Worm (Caenorhabditis elegans) whole organism, L2 larva: ENCODE data around the gene C18C4.7.
A peak's percentile ranks its signal among the peaks of the same experiment; 100 is the strongest.

Experiments used
- C34F6.9 ChIP-seq: fragments of 150-350 bp; optimal IDR thresholded peaks from 2 replicates; lab custom pipeline; 2014; ENCODE audit warnings: missing biosample characterization, missing genetic modification characterization
- F13H6.1 ChIP-seq: sonication (generic microtip); optimal IDR thresholded peaks from 2 replicates; lab custom pipeline; 2016; ENCODE audit warnings: missing genetic modification characterization, missing compliant biosample characterization
- R02D3.7 ChIP-seq: fragments of 150-350 bp; optimal IDR thresholded peaks from 2 replicates; lab custom pipeline; 2014; ENCODE audit warnings: missing biosample characterization, missing genetic modification characterization
- ZK546.5 ChIP-seq: sonication (generic microtip); optimal IDR thresholded peaks from 2 replicates; lab custom pipeline; 2017; ENCODE audit warnings: missing biosample characterization, missing genetic modification characterization
- aly-2 ChIP-seq: fragments of 150-350 bp; optimal IDR thresholded peaks from 2 replicates; lab custom pipeline; 2014; ENCODE audit warnings: missing biosample characterization, missing genetic modification characterization
- ama-1 ChIP-seq: fragments of 150-350 bp; optimal IDR thresholded peaks from 2 replicates; lab custom pipeline; 2018; ENCODE audit warnings: inconsistent platforms
- blmp-1 ChIP-seq: sonication (generic microtip); optimal IDR thresholded peaks from 2 replicates; lab custom pipeline; 2017; ENCODE audit warnings: missing genetic modification characterization, mild to moderate bottlenecking, missing compliant biosample characterization, antibody characterized with exemption, moderate library complexity; ENCODE audit not compliant: insufficient read depth
- ceh-16 ChIP-seq: fragments of 150-350 bp; optimal IDR thresholded peaks from 2 replicates; lab custom pipeline; 2014; ENCODE audit warnings: missing biosample characterization, missing genetic modification characterization
- ceh-82 ChIP-seq: fragments of 150-350 bp; optimal IDR thresholded peaks from 2 replicates; lab custom pipeline; 2014; ENCODE audit warnings: missing biosample characterization, missing genetic modification characterization
- crh-2 ChIP-seq: sonication (generic microtip); optimal IDR thresholded peaks from 2 replicates; lab custom pipeline; 2017; ENCODE audit warnings: missing biosample characterization, missing genetic modification characterization
- dmd-4 ChIP-seq: sonication (generic microtip); optimal IDR thresholded peaks from 2 replicates; lab custom pipeline; 2017; ENCODE audit warnings: missing biosample characterization, missing genetic modification characterization
- egl-27 ChIP-seq: sonication (generic microtip); optimal IDR thresholded peaks from 3 replicates; lab custom pipeline; 2017; ENCODE audit warnings: missing biosample characterization, missing genetic modification reagents, missing genetic modification characterization
- elt-1 ChIP-seq: fragments of 150-350 bp; optimal IDR thresholded peaks from 2 replicates; lab custom pipeline; 2014; ENCODE audit warnings: missing biosample characterization, missing genetic modification characterization
- elt-3 ChIP-seq: sonication (generic microtip); optimal IDR thresholded peaks from 2 replicates; lab custom pipeline; 2017; ENCODE audit warnings: missing biosample characterization, missing genetic modification characterization
- fos-1 ChIP-seq: fragments of 150-350 bp; optimal IDR thresholded peaks from 2 replicates; lab custom pipeline; 2014; ENCODE audit warnings: missing biosample characterization, missing genetic modification characterization
- gmeb-1 ChIP-seq: fragments of 150-350 bp; optimal IDR thresholded peaks from 2 replicates; lab custom pipeline; 2014; ENCODE audit warnings: missing biosample characterization, missing genetic modification characterization
- lin-11 ChIP-seq: fragments of 150-350 bp; sonication (generic microtip); optimal IDR thresholded peaks from 2 replicates; lab custom pipeline; 2014; ENCODE audit warnings: missing biosample characterization, missing genetic modification characterization, inconsistent platforms, mixed read lengths
- lin-13 ChIP-seq: fragments of 150-350 bp; optimal IDR thresholded peaks from 2 replicates; lab custom pipeline; 2014; ENCODE audit warnings: missing biosample characterization, missing genetic modification reagents, missing genetic modification characterization
- lin-39 ChIP-seq: fragments of 150-350 bp; optimal IDR thresholded peaks from 2 replicates; lab custom pipeline; 2014; ENCODE audit warnings: missing biosample characterization, missing genetic modification reagents, missing genetic modification characterization
- lsy-2 ChIP-seq, 2 experiments: fragments of 150-350 bp in 1 of 2; sonication (generic microtip) in 1 of 2; optimal IDR thresholded peaks; 2 replicates each; lab custom pipeline; 2014 to 2017; ENCODE audit warnings: missing biosample characterization in 2 of 2, missing genetic modification characterization in 2 of 2
- mab-5 ChIP-seq: fragments of 150-350 bp; optimal IDR thresholded peaks from 2 replicates; lab custom pipeline; 2014; ENCODE audit warnings: missing biosample characterization, missing genetic modification characterization
- mbf-1 ChIP-seq: sonication (generic microtip); optimal IDR thresholded peaks from 2 replicates; lab custom pipeline; 2017; ENCODE audit warnings: missing biosample characterization, missing genetic modification characterization
- mdl-1 ChIP-seq, 2 experiments: fragments of 150-350 bp in 1 of 2; sonication (generic microtip) in 1 of 2; optimal IDR thresholded peaks; 2 replicates each; lab custom pipeline; 2017; ENCODE audit warnings: missing biosample characterization in 2 of 2, missing genetic modification characterization in 2 of 2
- nhr-10 ChIP-seq: sonication (generic microtip); optimal IDR thresholded peaks from 2 replicates; lab custom pipeline; 2017; ENCODE audit warnings: missing biosample characterization, missing genetic modification characterization
- nhr-12 ChIP-seq: fragments of 150-350 bp; optimal IDR thresholded peaks from 2 replicates; lab custom pipeline; 2014; ENCODE audit warnings: missing biosample characterization, missing genetic modification characterization
- nhr-129 ChIP-seq: fragments of 150-350 bp; optimal IDR thresholded peaks from 2 replicates; lab custom pipeline; 2014; ENCODE audit warnings: missing biosample characterization, missing genetic modification characterization
- nhr-21 ChIP-seq: fragments of 150-350 bp; optimal IDR thresholded peaks from 2 replicates; lab custom pipeline; 2014; ENCODE audit warnings: missing biosample characterization, missing genetic modification characterization
- nhr-23 ChIP-seq: fragments of 150-350 bp; optimal IDR thresholded peaks from 2 replicates; lab custom pipeline; 2014; ENCODE audit warnings: missing biosample characterization, missing genetic modification reagents, missing genetic modification characterization
- nhr-237 ChIP-seq: fragments of 150-350 bp; optimal IDR thresholded peaks from 2 replicates; lab custom pipeline; 2014; ENCODE audit warnings: missing biosample characterization, missing genetic modification characterization
- nhr-25 ChIP-seq: fragments of 150-350 bp; sonication (generic microtip); optimal IDR thresholded peaks from 3 replicates; lab custom pipeline; 2014; ENCODE audit warnings: missing biosample characterization, missing genetic modification characterization
- nhr-6 ChIP-seq: fragments of 150-350 bp; optimal IDR thresholded peaks from 2 replicates; lab custom pipeline; 2014; ENCODE audit warnings: missing biosample characterization, missing genetic modification characterization
- nhr-77 ChIP-seq: fragments of 150-350 bp; optimal IDR thresholded peaks from 2 replicates; lab custom pipeline; 2014; ENCODE audit warnings: missing biosample characterization, missing genetic modification characterization
- peb-1 ChIP-seq: fragments of 150-350 bp; optimal IDR thresholded peaks from 2 replicates; lab custom pipeline; 2014; ENCODE audit warnings: missing biosample characterization, missing genetic modification characterization
- skn-1 ChIP-seq: sonication (generic microtip); optimal IDR thresholded peaks from 2 replicates; lab custom pipeline; 2017; ENCODE audit warnings: missing biosample characterization, missing genetic modification characterization
- sma-3 ChIP-seq: sonication (generic microtip); optimal IDR thresholded peaks from 2 replicates; lab custom pipeline; 2016; ENCODE audit warnings: missing genetic modification reagents, missing genetic modification characterization, missing compliant biosample characterization
- sma-9 ChIP-seq, 2 experiments: fragments of 150-350 bp in 1 of 2; sonication (generic microtip) in 1 of 2; optimal IDR thresholded peaks; 2 replicates each; lab custom pipeline; 2014 to 2016; ENCODE audit warnings: missing genetic modification characterization in 2 of 2, mild to moderate bottlenecking in 1 of 2, missing biosample characterization in 1 of 2, missing compliant biosample characterization in 1 of 2, missing genetic modification reagents in 1 of 2, moderate library complexity in 1 of 2
- snpc-4 ChIP-seq: fragments of 150-350 bp; optimal IDR thresholded peaks from 2 replicates; lab custom pipeline; 2014; ENCODE audit warnings: missing biosample characterization, missing genetic modification characterization
- unc-39 ChIP-seq: fragments of 150-350 bp; optimal IDR thresholded peaks from 2 replicates; lab custom pipeline; 2014; ENCODE audit warnings: missing biosample characterization, missing genetic modification characterization
- unc-55 ChIP-seq: fragments of 150-350 bp; sonication (generic microtip); optimal IDR thresholded peaks from 3 replicates; lab custom pipeline; 2014; ENCODE audit warnings: missing biosample characterization, missing genetic modification reagents, missing genetic modification characterization
- unc-62 ChIP-seq: fragments of 150-350 bp; optimal IDR thresholded peaks from 2 replicates; lab custom pipeline; 2014; ENCODE audit warnings: missing biosample characterization, missing genetic modification reagents, missing genetic modification characterization
- zag-1 ChIP-seq: fragments of 150-350 bp; optimal IDR thresholded peaks from 2 replicates; lab custom pipeline; 2014; ENCODE audit warnings: missing biosample characterization, missing genetic modification characterization
- ztf-1 ChIP-seq: fragments of 200-800 bp; sonication (Bioruptor generic); conservative IDR thresholded peaks from 2 replicates; pipeline ENCODE4 v1.3.6; 2022; ENCODE audit warnings: missing genetic modification characterization, missing compliant biosample characterization
- ztf-11 ChIP-seq: sonication (generic microtip); optimal IDR thresholded peaks from 2 replicates; lab custom pipeline; 2017; ENCODE audit warnings: missing biosample characterization, missing genetic modification characterization

Gene C18C4.7

DNA sequence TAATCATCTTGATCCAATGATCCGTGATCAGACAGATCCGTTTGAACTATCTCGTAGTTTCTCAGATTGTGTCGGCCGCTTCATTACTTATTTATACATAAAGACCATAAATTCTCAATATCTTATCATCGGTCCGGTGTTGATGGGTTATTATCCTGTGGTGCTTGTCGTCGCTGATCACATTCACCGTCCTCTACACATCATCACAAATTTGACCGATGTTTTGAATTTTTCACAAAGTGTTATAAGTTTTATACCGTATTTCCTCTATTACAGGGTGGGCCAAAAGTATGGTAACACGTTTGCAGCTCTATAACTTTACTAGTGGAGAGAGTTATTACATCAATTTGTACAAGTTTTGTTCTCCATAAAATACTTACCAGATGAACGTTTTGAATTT is 20.9 kb upstream of the C18C4.7 start:
- TF ChIP-seq nhr-6 (tag; lab: Kevin White, UChicago) = no peak
- no peak for TF ChIP-seq nhr-237
- TF ChIP-seq mdl-1 (tag; optimal IDR thresholded peaks at IDR 0.05; lab: Kevin White, UChicago) = no peak
- TF ChIP-seq unc-62 (GFP tag; lab: Kevin White, UChicago) = no peak
- no peak for TF ChIP-seq ama-1 (lab: Kevin White, UChicago)
- no peak for TF ChIP-seq ztf-11 (tag; lab: Kevin White, UChicago)
- TF ChIP-seq nhr-77 (tag; lab: Kevin White, UChicago) = no peak
- TF ChIP-seq mab-5 (tag; lab: Kevin White, UChicago) = no peak
- no peak for TF ChIP-seq dmd-4 (tag; lab: Kevin White, UChicago)
- TF ChIP-seq ztf-1 (GFP tag; lab: Robert Waterston, UW) = no peak
- no peak for TF ChIP-seq aly-2
- no peak for TF ChIP-seq nhr-21

- TF ChIP-seq nhr-21 (peak; percentile 6), unc-55 (GFP tag; lab: Kevin White, UChicago) (no peak), lin-13 (GFP tag; lab: Kevin White, UChicago) (no peak), lin-11 (tag; lab: Kevin White, UChicago) (no peak), egl-27 (no peak), nhr-129 (tag; lab: Kevin White, UChicago) (peak; percentile 90), lsy-2 (tag; optimal IDR thresholded peaks at IDR 0.05; lab: Kevin White, UChicago) (peak in 1 of 2 experiments; percentile 24), nhr-25 (tag; lab: Kevin White, UChicago) (no peak), lin-39 (tag; lab: Kevin White, UChicago) (no peak), blmp-1 (no peak), nhr-12 (no peak), peb-1 (tag; lab: Kevin White, UChicago) (no peak), snpc-4 (peak; percentile 95), C34F6.9 (no peak)
Measured at ce11 chrV:5587042-5587441, 20.0 kb upstream of the C18C4.7 start.

DNA sequence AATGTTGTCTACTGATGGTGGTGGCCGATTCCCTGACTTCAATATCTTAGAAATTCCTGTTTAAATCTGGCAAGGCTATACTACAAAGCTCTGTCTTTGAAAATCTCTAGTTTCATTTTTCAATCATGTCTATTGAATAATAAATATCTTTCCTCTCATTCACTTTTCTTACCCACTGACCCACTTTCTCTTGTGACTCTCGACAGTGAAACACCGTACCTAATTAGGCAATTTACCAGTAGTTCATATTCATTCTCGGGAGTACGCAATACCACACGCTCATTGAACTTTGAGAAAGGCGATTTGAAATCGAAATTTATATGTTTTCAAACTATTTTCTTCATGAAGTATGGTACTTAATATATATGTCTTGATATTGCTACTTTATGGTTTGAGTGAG is 17.8 kb upstream of the C18C4.7 start, which contains the start of gene CD4.11:
Gene CD4.11, plus strand, starts transcription at position 301 of the 400 bp plus-strand sequence.
- TF ChIP-seq unc-55 (GFP tag; lab: Kevin White, UChicago) = no peak
- TF ChIP-seq sma-3 = no peak
- no peak for TF ChIP-seq nhr-25 (tag; lab: Kevin White, UChicago)

DNA sequence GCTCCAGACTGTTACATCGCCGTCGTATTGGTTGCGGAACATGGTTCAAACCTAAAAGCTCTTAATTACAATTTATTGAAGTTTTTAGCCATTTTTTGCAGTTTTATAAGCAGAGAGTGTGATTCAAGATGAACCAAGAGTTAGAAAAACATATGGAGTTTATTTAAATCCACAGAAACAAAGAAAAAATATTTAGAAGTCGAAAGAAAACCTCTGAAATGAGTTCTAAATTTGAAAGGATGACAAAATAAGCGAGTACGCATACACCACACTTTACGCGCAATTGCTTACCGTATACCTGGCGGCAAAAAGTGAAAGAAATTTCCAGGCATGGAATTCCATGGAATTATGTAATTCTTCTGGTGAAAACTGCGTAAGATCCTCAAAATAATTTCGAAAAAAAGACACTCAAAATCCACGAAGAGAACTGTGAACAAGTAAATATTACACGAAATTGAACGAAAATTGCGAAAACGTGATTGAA is 17.3 kb upstream of the C18C4.7 start, which contains the start of gene pas-6:
Gene pas-6, minus strand, starts transcription at position 51 of the 484 bp plus-strand sequence.
- TF ChIP-seq ceh-82 = no peak
- peak; percentile 88 to 98 for TF ChIP-seq lsy-2 (tag; optimal IDR thresholded peaks at IDR 0.05; lab: Kevin White, UChicago)
- TF ChIP-seq skn-1 = peak; percentile 64
- no peak for TF ChIP-seq ama-1 (lab: Kevin White, UChicago)
- no peak for TF ChIP-seq mbf-1
- no peak for TF ChIP-seq egl-27
- peak; percentile 1 for TF ChIP-seq crh-2 (tag; lab: Kevin White, UChicago)
- TF ChIP-seq unc-62 (GFP tag; lab: Kevin White, UChicago) = no peak
- TF ChIP-seq elt-1 (tag; lab: Kevin White, UChicago) = no peak
- TF ChIP-seq nhr-129 (tag; lab: Kevin White, UChicago) = peak; percentile 62
- no peak for TF ChIP-seq nhr-21
- TF ChIP-seq unc-39 (tag; lab: Kevin White, UChicago) = no peak
- TF ChIP-seq peb-1 (tag; lab: Kevin White, UChicago) = no peak
- peak; percentile 62 for TF ChIP-seq unc-55 (GFP tag; lab: Kevin White, UChicago)
- TF ChIP-seq F13H6.1 (tag; lab: Kevin White, UChicago) = no peak
- TF ChIP-seq nhr-23 (tag; lab: Kevin White, UChicago) = no peak
- peak; percentile 49 for TF ChIP-seq C34F6.9
- TF ChIP-seq ZK546.5 (tag; lab: Kevin White, UChicago) = no peak
- TF ChIP-seq nhr-237 = no peak
- no peak for TF ChIP-seq nhr-12
- peak; percentile 2 for TF ChIP-seq gmeb-1

DNA sequence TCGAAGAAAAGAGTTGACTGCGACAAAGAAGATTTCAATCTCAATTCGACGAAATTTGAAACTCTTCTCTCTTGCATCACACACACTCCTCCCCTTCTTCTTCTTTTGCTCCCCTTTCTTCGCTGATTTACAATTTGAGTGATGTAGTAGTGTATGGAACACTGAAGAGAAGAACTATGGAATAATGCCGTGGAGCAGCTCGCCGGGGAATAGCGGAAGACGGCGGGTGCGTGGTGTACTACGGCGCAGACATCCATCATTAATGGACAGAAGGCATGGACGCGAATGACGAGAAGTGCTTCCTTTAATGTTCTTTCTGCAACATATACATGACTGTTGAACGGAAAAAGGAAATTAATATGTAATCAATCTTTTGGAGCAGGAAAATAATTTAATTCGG is 15.8 kb upstream of the C18C4.7 start:
- TF ChIP-seq unc-39 (tag; lab: Kevin White, UChicago) (no peak), ceh-16 (tag; lab: Kevin White, UChicago) (no peak), C34F6.9 (no peak), nhr-129 (tag; lab: Kevin White, UChicago) (no peak), elt-3 (tag; lab: Kevin White, UChicago) (no peak), nhr-10 (tag; lab: Kevin White, UChicago) (no peak), unc-55 (GFP tag; lab: Kevin White, UChicago) (peak; percentile 16), fos-1 (tag; lab: Kevin White, UChicago) (no peak), nhr-25 (tag; lab: Kevin White, UChicago) (no peak), snpc-4 (no peak), elt-1 (tag; lab: Kevin White, UChicago) (no peak), ceh-82 (no peak), crh-2 (tag; lab: Kevin White, UChicago) (no peak), sma-3 (no peak), nhr-12 (no peak), ztf-11 (tag; lab: Kevin White, UChicago) (no peak), sma-9 (GFP tag; optimal IDR thresholded peaks at IDR 0.05; lab: Kevin White, UChicago) (no peak), sma-9 (tag; optimal IDR thresholded peaks at IDR 0.05; lab: Kevin White, UChicago) (no peak), R02D3.7 (tag; lab: Kevin White, UChicago) (no peak), aly-2 (no peak), zag-1 (tag; lab: Kevin White, UChicago) (peak; percentile 57), mdl-1 (tag; optimal IDR thresholded peaks at IDR 0.05; lab: Kevin White, UChicago) (no peak), nhr-21 (no peak), ZK546.5 (tag; lab: Kevin White, UChicago) (no peak), nhr-6 (tag; lab: Kevin White, UChicago) (no peak), egl-27 (no peak), unc-62 (GFP tag; lab: Kevin White, UChicago) (no peak)
